Worm (Caenorhabditis elegans) whole organism, early embryonic: ENCODE results near the gene ceh-31.

ENCODE experiments used
- B0310.2 ChIP-seq: sonication (generic microtip); optimal IDR thresholded peaks from 2 replicates; lab custom pipeline; 2016; ENCODE audit warnings: mild to moderate bottlenecking, missing genetic modification characterization, missing compliant biosample characterization
- F13C5.2 ChIP-seq: sonication (generic microtip); optimal IDR thresholded peaks from 2 replicates; lab custom pipeline; 2017; ENCODE audit warnings: mild to moderate bottlenecking, missing genetic modification characterization, inconsistent platforms, missing compliant biosample characterization
- aly-1 ChIP-seq: sonication (generic microtip); optimal IDR thresholded peaks from 2 replicates; lab custom pipeline; 2016; ENCODE audit warnings: missing genetic modification characterization, missing compliant biosample characterization
- ama-1 ChIP-seq: fragments of 150-350 bp; optimal IDR thresholded peaks from 2 replicates; lab custom pipeline; 2014
- ceh-13 ChIP-seq: fragments of 200-800 bp; sonication (Bioruptor generic); optimal IDR thresholded peaks from 2 replicates; lab custom pipeline; 2018; ENCODE audit warnings: mild to moderate bottlenecking, missing genetic modification characterization, missing compliant biosample characterization
- ceh-36 ChIP-seq: sonication (generic microtip); optimal IDR thresholded peaks from 2 replicates; lab custom pipeline; 2016; ENCODE audit warnings: missing genetic modification characterization, inconsistent platforms, missing compliant biosample characterization
- ets-7 ChIP-seq: sonication (generic microtip); optimal IDR thresholded peaks from 2 replicates; lab custom pipeline; 2016; ENCODE audit warnings: missing genotype, missing genetic modification characterization, missing compliant biosample characterization
- flt-1 ChIP-seq: fragments of 200-800 bp; sonication (Bioruptor generic); IDR thresholded peaks from 2 replicates; pipeline ENCODE4 v1.3.6; 2022; ENCODE audit warnings: missing genetic modification characterization, missing compliant biosample characterization
- hmbx-1 ChIP-seq: sonication (generic microtip); optimal IDR thresholded peaks from 2 replicates; lab custom pipeline; 2016; ENCODE audit warnings: mild to moderate bottlenecking, missing genetic modification characterization, missing compliant biosample characterization
- hmg-4 ChIP-seq: fragments of 200-800 bp; sonication (Bioruptor generic); optimal IDR thresholded peaks from 2 replicates; lab custom pipeline; 2018; ENCODE audit warnings: mild to moderate bottlenecking, missing genetic modification characterization, missing compliant biosample characterization
- hnd-1 ChIP-seq: sonication (generic microtip); optimal IDR thresholded peaks from 2 replicates; lab custom pipeline; 2016; ENCODE audit warnings: missing genetic modification characterization, missing compliant biosample characterization
- pes-1 ChIP-seq: fragments of 200-800 bp; sonication (Bioruptor generic); IDR thresholded peaks from 2 replicates; pipeline ENCODE4 v1.3.6; 2022; ENCODE audit warnings: missing genetic modification reagents, missing genetic modification characterization, missing compliant biosample characterization
- scrt-1 ChIP-seq: fragments of 200-800 bp; sonication (Bioruptor generic); IDR thresholded peaks from 2 replicates; pipeline ENCODE4 v1.3.6; 2022; ENCODE audit warnings: missing genetic modification characterization, missing compliant biosample characterization
- sea-1 ChIP-seq: fragments of 200-800 bp; sonication (Bioruptor generic); conservative IDR thresholded peaks from 2 replicates; pipeline ENCODE4 v1.3.6; 2022; ENCODE audit warnings: missing genetic modification characterization, missing compliant biosample characterization
- tbx-11 ChIP-seq: fragments of 200-800 bp; sonication (Bioruptor generic); IDR thresholded peaks from 2 replicates; pipeline ENCODE4 v1.3.6; 2022; ENCODE audit warnings: missing genetic modification characterization, missing compliant biosample characterization
- tbx-37 ChIP-seq: fragments of 200-800 bp; sonication (Bioruptor generic); conservative IDR thresholded peaks from 2 replicates; pipeline ENCODE4 v1.3.6; 2022; ENCODE audit warnings: missing genetic modification reagents, missing genetic modification characterization, missing compliant biosample characterization
- tra-4 ChIP-seq: sonication (generic microtip); optimal IDR thresholded peaks from 2 replicates; lab custom pipeline; 2017; ENCODE audit warnings: missing genetic modification characterization, missing compliant biosample characterization

The ceh-31 gene

ce11 chrX:3114306-3115133 is 44.3 kb upstream of the ceh-31 start, which contains the start of gene gpd-2:
TSS of gene gpd-2 (minus strand) at chrX:3114689.
- TF ChIP-seq ama-1 (lab: Kevin White, UChicago) (no peak), pes-1 (GFP tag; lab: Robert Waterston, UW) (no peak), tra-4 (tag; lab: Kevin White, UChicago) (no peak), tbx-11 (GFP tag; lab: Robert Waterston, UW) (no peak), ceh-13 (GFP tag; lab: Kevin White, UChicago) (no peak), aly-1 (tag; lab: Kevin White, UChicago) (no peak), flt-1 (GFP tag; lab: Robert Waterston, UW) (no peak), sea-1 (no peak), B0310.2 (tag; lab: Kevin White, UChicago) (no peak), ets-7 (tag; lab: Kevin White, UChicago) (no peak), hmg-4 (GFP tag; lab: Kevin White, UChicago) (no peak), tbx-37 (GFP tag; lab: Robert Waterston, UW) (no peak), scrt-1 (GFP tag; lab: Robert Waterston, UW) (no peak), ceh-36 (tag; lab: Kevin White, UChicago) (no peak), F13C5.2 (no peak), hmbx-1 (tag; lab: Kevin White, UChicago) (no peak), hnd-1 (tag; lab: Kevin White, UChicago) (no peak)

ce11 chrX:3112946-3113427 is 42.8 kb upstream of the ceh-31 start, which contains the start of gene gpd-3:
TSS of gene gpd-3 (minus strand) at chrX:3113341.
- TF ChIP-seq hmg-4 (GFP tag; lab: Kevin White, UChicago) (no peak), flt-1 (GFP tag; lab: Robert Waterston, UW) (no peak), ama-1 (lab: Kevin White, UChicago) (no peak), aly-1 (tag; lab: Kevin White, UChicago) (no peak), tra-4 (tag; lab: Kevin White, UChicago) (no peak), B0310.2 (tag; lab: Kevin White, UChicago) (no peak), tbx-11 (GFP tag; lab: Robert Waterston, UW) (no peak), sea-1 (no peak)

- TF ChIP-seq scrt-1 (GFP tag; lab: Robert Waterston, UW) (no peak), ets-7 (tag; lab: Kevin White, UChicago) (no peak), ceh-36 (tag; lab: Kevin White, UChicago) (no peak)
Observed at ce11 chrX:3111687-3112086, 41.5 kb upstream of the ceh-31 start.

- TF ChIP-seq hnd-1 (tag; lab: Kevin White, UChicago) (no peak), B0310.2 (tag; lab: Kevin White, UChicago) (no peak), ama-1 (lab: Kevin White, UChicago) (no peak), pes-1 (GFP tag; lab: Robert Waterston, UW) (no peak), ceh-36 (tag; lab: Kevin White, UChicago) (no peak), aly-1 (tag; lab: Kevin White, UChicago) (no peak), tbx-11 (GFP tag; lab: Robert Waterston, UW) (no peak), scrt-1 (GFP tag; lab: Robert Waterston, UW) (no peak), ceh-13 (GFP tag; lab: Kevin White, UChicago) (no peak), tra-4 (tag; lab: Kevin White, UChicago) (no peak)
Observed at ce11 chrX:3111066-3111465, 40.8 kb upstream of the ceh-31 start.

- TF ChIP-seq sea-1 = no peak
- no peak for TF ChIP-seq aly-1 (tag; lab: Kevin White, UChicago)
- TF ChIP-seq F13C5.2 = no peak
- no peak for TF ChIP-seq ama-1 (lab: Kevin White, UChicago)
- TF ChIP-seq hmg-4 (GFP tag; lab: Kevin White, UChicago) = no peak
- TF ChIP-seq scrt-1 (GFP tag; lab: Robert Waterston, UW) = no peak
Observed at ce11 chrX:3110576-3110975, 40.4 kb upstream of the ceh-31 start, which contains the start of gene gpcp-1. TSS of gene gpcp-1 (minus strand) at chrX:3110628.

- TF ChIP-seq hmg-4 (GFP tag; lab: Kevin White, UChicago) = no peak
- no peak for TF ChIP-seq tbx-37 (GFP tag; lab: Robert Waterston, UW)
- TF ChIP-seq B0310.2 (tag; lab: Kevin White, UChicago) = no peak
- TF ChIP-seq hnd-1 (tag; lab: Kevin White, UChicago) = no peak
- TF ChIP-seq pes-1 (GFP tag; lab: Robert Waterston, UW) = no peak
- TF ChIP-seq flt-1 (GFP tag; lab: Robert Waterston, UW) = no peak
- no peak for TF ChIP-seq sea-1
- TF ChIP-seq hmbx-1 (tag; lab: Kevin White, UChicago) = no peak
- no peak for TF ChIP-seq ceh-36 (tag; lab: Kevin White, UChicago)
- TF ChIP-seq tbx-11 (GFP tag; lab: Robert Waterston, UW) = no peak
- TF ChIP-seq tra-4 (tag; lab: Kevin White, UChicago) = no peak
- TF ChIP-seq ceh-13 (GFP tag; lab: Kevin White, UChicago) = no peak
- TF ChIP-seq aly-1 (tag; lab: Kevin White, UChicago) = no peak
- no peak for TF ChIP-seq ama-1 (lab: Kevin White, UChicago)
- no peak for TF ChIP-seq ets-7 (tag; lab: Kevin White, UChicago)
- TF ChIP-seq F13C5.2 = no peak
- TF ChIP-seq scrt-1 (GFP tag; lab: Robert Waterston, UW) = no peak
Observed at ce11 chrX:3108603-3109002, 38.4 kb upstream of the ceh-31 start.

ce11 chrX:3106137-3106536 is 35.9 kb upstream of the ceh-31 start, which contains the start of gene K10B3.5:
TSS of gene K10B3.5 (minus strand) at chrX:3106479.
- TF ChIP-seq ceh-36 (tag; lab: Kevin White, UChicago) (no peak), hmg-4 (GFP tag; lab: Kevin White, UChicago) (no peak), F13C5.2 (peak; percentile 30), ceh-13 (GFP tag; lab: Kevin White, UChicago) (no peak)
